Fruit fly (Drosophila melanogaster): ENCODE data around the gene dsx-c73A.

Gene dsx-c73A

dm6 chr3L:16488483-16489258 lies 36.9 kb upstream of the dsx-c73A start:
- TF ChIP-seq CG8478 (optimal IDR thresholded peaks at IDR 0.05), result no peak
- no peak for TF ChIP-seq usp (GFP tag; optimal IDR thresholded peaks at IDR 0.05)
- TF ChIP-seq Dll (optimal IDR thresholded peaks at IDR 0.05), result no peak
- no peak for TF ChIP-seq pan (optimal IDR thresholded peaks at IDR 0.05)
- no peak for TF ChIP-seq psq (optimal IDR thresholded peaks at IDR 0.05)
- no peak for TF ChIP-seq EcR (GFP tag; optimal IDR thresholded peaks at IDR 0.05)

- no peak for TF ChIP-seq usp (GFP tag; optimal IDR thresholded peaks at IDR 0.05)
- TF ChIP-seq Dll (optimal IDR thresholded peaks at IDR 0.05), result no peak
- TF ChIP-seq CG8478 (optimal IDR thresholded peaks at IDR 0.05), result no peak
- TF ChIP-seq pan (optimal IDR thresholded peaks at IDR 0.05), result no peak
- TF ChIP-seq psq (optimal IDR thresholded peaks at IDR 0.05), result no peak
- no peak for TF ChIP-seq EcR (GFP tag; optimal IDR thresholded peaks at IDR 0.05)
These were observed 36.1 kb upstream of the dsx-c73A start for dm6 chr3L:16487812-16488211.

dm6 chr3L:16486502-16486901 lies 34.7 kb upstream of the dsx-c73A start:
- TF ChIP-seq pan (optimal IDR thresholded peaks at IDR 0.05) (no peak), psq (optimal IDR thresholded peaks at IDR 0.05) (no peak), Dll (optimal IDR thresholded peaks at IDR 0.05) (no peak), EcR (GFP tag; optimal IDR thresholded peaks at IDR 0.05) (no peak), usp (GFP tag; optimal IDR thresholded peaks at IDR 0.05) (no peak), CG8478 (optimal IDR thresholded peaks at IDR 0.05) (no peak)

- no peak for TF ChIP-seq EcR (GFP tag; optimal IDR thresholded peaks at IDR 0.05)
- no peak for TF ChIP-seq CG8478 (optimal IDR thresholded peaks at IDR 0.05)
- no peak for TF ChIP-seq psq (optimal IDR thresholded peaks at IDR 0.05)
- TF ChIP-seq Dll (optimal IDR thresholded peaks at IDR 0.05), result no peak
- TF ChIP-seq usp (GFP tag; optimal IDR thresholded peaks at IDR 0.05), result no peak
- TF ChIP-seq pan (optimal IDR thresholded peaks at IDR 0.05), result no peak
These were observed 33.2 kb upstream of the dsx-c73A start for dm6 chr3L:16484739-16485524.

- TF ChIP-seq pan (optimal IDR thresholded peaks at IDR 0.05), result no peak
- TF ChIP-seq EcR (GFP tag; optimal IDR thresholded peaks at IDR 0.05), result no peak
- no peak for TF ChIP-seq CG8478 (optimal IDR thresholded peaks at IDR 0.05)
- no peak for TF ChIP-seq usp (GFP tag; optimal IDR thresholded peaks at IDR 0.05)
- no peak for TF ChIP-seq psq (optimal IDR thresholded peaks at IDR 0.05)
- no peak for TF ChIP-seq Dll (optimal IDR thresholded peaks at IDR 0.05)
These were observed 32.0 kb upstream of the dsx-c73A start, which contains the start of gene aos for dm6 chr3L:16483524-16484370. aos (minus strand) TSS chr3L:16483650.

- TF ChIP-seq usp (GFP tag; optimal IDR thresholded peaks at IDR 0.05) (no peak), psq (optimal IDR thresholded peaks at IDR 0.05) (no peak), pan (optimal IDR thresholded peaks at IDR 0.05) (no peak), EcR (GFP tag; optimal IDR thresholded peaks at IDR 0.05) (no peak), Dll (optimal IDR thresholded peaks at IDR 0.05) (no peak), CG8478 (optimal IDR thresholded peaks at IDR 0.05) (no peak)
These were observed 30.4 kb upstream of the dsx-c73A start for dm6 chr3L:16482167-16482566.

- no peak for TF ChIP-seq psq (optimal IDR thresholded peaks at IDR 0.05)
- TF ChIP-seq EcR (GFP tag; optimal IDR thresholded peaks at IDR 0.05), result no peak
- no peak for TF ChIP-seq pan (optimal IDR thresholded peaks at IDR 0.05)
- TF ChIP-seq usp (GFP tag; optimal IDR thresholded peaks at IDR 0.05), result no peak
- no peak for TF ChIP-seq Dll (optimal IDR thresholded peaks at IDR 0.05)
- TF ChIP-seq CG8478 (optimal IDR thresholded peaks at IDR 0.05), result no peak
These were observed 28.8 kb upstream of the dsx-c73A start for dm6 chr3L:16480408-16481193.

dm6 chr3L:16478608-16479203 lies 26.9 kb upstream of the dsx-c73A start:
- TF ChIP-seq CG8478 (optimal IDR thresholded peaks at IDR 0.05), result no peak
- TF ChIP-seq Dll (optimal IDR thresholded peaks at IDR 0.05), result no peak
- TF ChIP-seq usp (GFP tag; optimal IDR thresholded peaks at IDR 0.05), result no peak
- TF ChIP-seq EcR (GFP tag; optimal IDR thresholded peaks at IDR 0.05), result no peak

dm6 chr3L:16477730-16478129 lies 26.0 kb upstream of the dsx-c73A start:
- no peak for TF ChIP-seq CG8478 (optimal IDR thresholded peaks at IDR 0.05)
- TF ChIP-seq usp (GFP tag; optimal IDR thresholded peaks at IDR 0.05), result no peak
- TF ChIP-seq EcR (GFP tag; optimal IDR thresholded peaks at IDR 0.05), result no peak

dm6 chr3L:16477134-16477702 lies 25.5 kb upstream of the dsx-c73A start:
- TF ChIP-seq pan (optimal IDR thresholded peaks at IDR 0.05) (no peak), Dll (optimal IDR thresholded peaks at IDR 0.05) (no peak)

Data from whole organism.